Worm (Caenorhabditis elegans) whole organism, L4/young adult: ENCODE measurements around the gene K07F5.15.

Experiments
- W03F9.2 ChIP-seq: fragments of 150-350 bp; optimal IDR thresholded peaks from 2 replicates; lab custom pipeline; 2014; ENCODE audit warnings: missing biosample characterization, missing genetic modification characterization
- dao-5 ChIP-seq: sonication (generic microtip); optimal IDR thresholded peaks from 2 replicates; lab custom pipeline; 2016; ENCODE audit warnings: missing genotype, missing genetic modification characterization, moderate library complexity, missing compliant biosample characterization
- him-1 ChIP-seq: sonication (generic microtip); optimal IDR thresholded peaks from 2 replicates; lab custom pipeline; 2016; ENCODE audit warnings: missing genotype, missing genetic modification reagents, missing genetic modification characterization, missing compliant biosample characterization

Gene K07F5.15

ce11 chrIV:9846574-9846973 lies 18.3 kb upstream of the K07F5.15 start, which contains the start of gene K07F5.6:
Gene K07F5.6 (minus strand): TSS chrIV:9846674.
- no peak for TF ChIP-seq him-1 (tag; lab: Kevin White, UChicago)
- no peak for TF ChIP-seq W03F9.2
- no peak for TF ChIP-seq dao-5 (tag; lab: Kevin White, UChicago)

ce11 chrIV:9848075-9848474 lies 16.8 kb upstream of the K07F5.15 start, which contains the start of gene K07F5.7:
Gene K07F5.7 (minus strand): TSS chrIV:9848175.
- no peak for TF ChIP-seq W03F9.2
- TF ChIP-seq him-1 (tag; lab: Kevin White, UChicago), result no peak
- no peak for TF ChIP-seq dao-5 (tag; lab: Kevin White, UChicago)

DNA sequence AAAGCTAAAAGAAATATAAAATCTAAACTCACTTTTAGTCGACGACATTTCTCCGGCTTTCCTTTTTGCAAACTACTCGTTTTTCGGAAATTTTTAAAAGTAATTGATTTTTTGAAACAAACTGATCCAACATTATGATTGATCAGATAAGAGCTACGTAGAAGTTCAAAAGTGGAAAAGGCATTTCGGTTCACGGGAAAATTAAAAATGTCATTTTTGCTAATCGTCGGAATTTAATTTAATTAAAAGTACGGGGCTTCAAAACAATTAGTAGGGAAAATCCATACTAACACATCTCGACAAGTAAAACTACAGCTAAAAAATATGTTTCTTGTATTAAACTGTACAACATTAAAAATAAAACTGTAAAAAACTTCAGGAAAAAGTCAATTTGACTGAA lies 15.3 kb upstream of the K07F5.15 start, which contains the start of gene K07F5.8:
Gene K07F5.8, minus strand, starts transcription at position 101 of the 400 bp plus-strand sequence.
- TF ChIP-seq him-1 (tag; lab: Kevin White, UChicago) (no peak), dao-5 (tag; lab: Kevin White, UChicago) (no peak), W03F9.2 (no peak)

- TF ChIP-seq dao-5 (tag; lab: Kevin White, UChicago) (no peak), him-1 (tag; lab: Kevin White, UChicago) (no peak), W03F9.2 (no peak)
Observed at ce11 chrIV:9850931-9851330, 13.9 kb upstream of the K07F5.15 start, which contains the start of gene ssp-10. Gene ssp-10 (minus strand): TSS chrIV:9851031.

DNA sequence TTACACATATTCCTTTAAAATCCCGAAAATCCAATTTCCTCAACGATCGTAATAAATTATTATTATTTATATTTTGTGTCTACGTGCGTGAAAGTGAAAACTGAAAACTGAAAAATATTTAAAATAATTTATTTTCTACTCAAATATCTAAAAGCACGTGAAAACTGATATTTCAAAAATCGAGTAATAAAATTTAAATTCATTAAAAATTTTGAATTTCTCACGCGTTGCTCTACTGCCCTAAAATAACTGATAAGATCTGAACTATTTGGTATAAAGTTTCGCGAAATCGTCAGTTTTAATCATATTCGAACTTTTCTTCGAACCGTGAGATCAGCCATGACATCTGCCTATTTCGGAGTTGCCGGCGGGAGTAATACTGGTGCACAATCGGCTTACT lies 12.6 kb upstream of the K07F5.15 start, which contains the start of gene ssq-1:
Gene ssq-1, plus strand, starts transcription at position 301 of the 400 bp plus-strand sequence.
- no peak for TF ChIP-seq him-1 (tag; lab: Kevin White, UChicago)
- TF ChIP-seq W03F9.2, result no peak
- TF ChIP-seq dao-5 (tag; lab: Kevin White, UChicago), result no peak

- TF ChIP-seq him-1 (tag; lab: Kevin White, UChicago) (no peak), W03F9.2 (no peak), dao-5 (tag; lab: Kevin White, UChicago) (no peak)
Observed at ce11 chrIV:9852818-9853466, 11.9 kb upstream of the K07F5.15 start.

- no peak for TF ChIP-seq him-1 (tag; lab: Kevin White, UChicago)
- TF ChIP-seq dao-5 (tag; lab: Kevin White, UChicago), result no peak
- no peak for TF ChIP-seq W03F9.2
Observed at ce11 chrIV:9854952-9855351, 9.9 kb upstream of the K07F5.15 start.

DNA sequence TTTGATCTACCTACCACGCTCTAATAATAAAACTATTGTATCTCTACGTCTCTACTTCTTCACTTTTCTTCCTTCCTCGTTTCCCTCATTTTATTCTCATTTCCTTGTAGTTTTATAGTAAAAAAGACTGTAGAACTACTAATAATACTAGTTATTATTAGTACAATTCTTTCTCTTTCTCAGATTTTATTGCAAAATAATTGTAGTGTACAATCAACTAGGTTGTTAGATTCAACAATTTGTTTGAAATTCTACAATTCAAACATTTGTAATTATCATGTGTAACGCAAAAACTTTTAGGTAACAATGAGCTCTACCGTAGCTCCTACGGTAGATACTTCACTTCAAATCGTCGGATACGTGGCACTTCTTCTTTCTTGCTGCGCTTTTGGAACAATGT lies 9.2 kb upstream of the K07F5.15 start, which contains the start of gene K07F5.12:
Gene K07F5.12, plus strand, starts transcription at position 301 of the 400 bp plus-strand sequence.
- TF ChIP-seq him-1 (tag; lab: Kevin White, UChicago), result no peak
- TF ChIP-seq dao-5 (tag; lab: Kevin White, UChicago), result no peak
- no peak for TF ChIP-seq W03F9.2

ce11 chrIV:9857952-9858488 lies 6.9 kb upstream of the K07F5.15 start, which contains the start of gene npp-1:
Gene npp-1 (plus strand): TSS chrIV:9858488.
- TF ChIP-seq W03F9.2, result peak; percentile 75
- TF ChIP-seq dao-5 (tag; lab: Kevin White, UChicago), result no peak

- TF ChIP-seq him-1 (tag; lab: Kevin White, UChicago) (no peak), dao-5 (tag; lab: Kevin White, UChicago) (no peak), W03F9.2 (no peak)
Observed at ce11 chrIV:9858970-9859369, 5.9 kb upstream of the K07F5.15 start.

ce11 chrIV:9861921-9862320 lies 3.0 kb upstream of the K07F5.15 start, which contains the start of gene K07F5.14:
Gene K07F5.14 (plus strand): TSS chrIV:9862221.
- TF ChIP-seq dao-5 (tag; lab: Kevin White, UChicago) (no peak), W03F9.2 (no peak), him-1 (tag; lab: Kevin White, UChicago) (no peak)

ce11 chrIV:9863817-9864216 lies 1.1 kb upstream of the K07F5.15 start, which contains the start of gene K07F5.16:
Gene K07F5.16 (plus strand): TSS chrIV:9864117.
- TF ChIP-seq dao-5 (tag; lab: Kevin White, UChicago) (no peak), W03F9.2 (no peak), him-1 (tag; lab: Kevin White, UChicago) (no peak)

DNA sequence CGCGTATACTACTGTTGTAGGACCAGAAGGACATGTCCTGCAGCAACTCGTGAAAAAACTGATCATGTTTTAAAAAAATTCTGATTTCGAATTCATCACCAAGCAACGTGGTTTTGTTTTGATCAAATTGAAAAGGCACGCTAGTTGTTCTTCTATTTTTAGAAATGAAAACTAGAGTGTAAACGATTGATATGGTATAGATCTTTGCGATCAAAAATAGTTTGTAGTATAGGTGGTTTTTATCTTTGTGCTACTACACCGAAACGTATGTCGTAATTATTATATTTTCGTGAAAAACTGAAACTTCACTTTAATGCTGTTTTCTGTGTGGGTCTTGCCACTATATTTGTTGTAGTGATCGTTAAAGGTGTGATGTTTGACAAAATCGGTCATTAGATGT lies 2.0 kb downstream of the K07F5.15 start:
- no peak for TF ChIP-seq W03F9.2
- no peak for TF ChIP-seq dao-5 (tag; lab: Kevin White, UChicago)
- no peak for TF ChIP-seq him-1 (tag; lab: Kevin White, UChicago)

DNA sequence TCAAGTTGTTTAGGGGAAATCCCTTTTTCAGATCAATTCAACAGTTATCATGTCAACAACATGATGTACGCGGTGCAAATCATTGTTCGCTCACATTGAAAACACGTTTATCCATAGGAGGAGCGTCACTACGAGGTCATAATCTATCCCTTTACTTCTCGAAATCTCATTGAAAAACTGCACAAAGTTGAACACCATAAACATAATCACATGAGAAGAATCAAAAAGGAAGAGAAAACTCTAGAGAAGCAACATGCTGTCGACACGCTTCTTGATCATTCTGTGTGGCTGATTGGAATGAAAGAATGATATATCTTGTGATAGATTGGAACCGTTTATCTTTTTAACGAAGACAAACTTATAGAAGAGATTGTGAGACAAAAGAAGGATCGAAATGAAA lies 3.0 kb downstream of the K07F5.15 start:
- TF ChIP-seq dao-5 (tag; lab: Kevin White, UChicago) (no peak), W03F9.2 (no peak), him-1 (tag; lab: Kevin White, UChicago) (no peak)
